Worm (Caenorhabditis elegans) whole organism, L4 larva: ENCODE data around the gene bcmo-1.

Experiments
- Y48G9A.11 ChIP-seq: fragments of 200-800 bp; sonication (Bioruptor generic); IDR thresholded peaks from 2 replicates; pipeline ENCODE4 v1.3.6; 2022; ENCODE audit warnings: missing genetic modification reagents, missing genetic modification characterization, missing compliant biosample characterization
- ZK337.2 ChIP-seq: fragments of 200-800 bp; sonication (Bioruptor generic); IDR thresholded peaks from 2 replicates; pipeline ENCODE4 v1.3.6; 2022; ENCODE audit warnings: missing genetic modification reagents, missing genetic modification characterization, missing compliant biosample characterization
- aha-1 ChIP-seq: fragments of 150-350 bp; peaks from one replicate; lab custom pipeline; 2014; ENCODE audit warnings: missing biosample characterization, missing genetic modification characterization
- ama-1 ChIP-seq: fragments of 150-350 bp; optimal IDR thresholded peaks from 2 replicates; lab custom pipeline; 2014; ENCODE audit warnings: inconsistent platforms, mixed read lengths
- arid-1 ChIP-seq: fragments of 200-800 bp; sonication (Bioruptor generic); conservative IDR thresholded peaks from 2 replicates; pipeline ENCODE4 v1.3.6; 2022; ENCODE audit warnings: missing genetic modification reagents, missing genetic modification characterization, missing compliant biosample characterization
- ceh-28 ChIP-seq: fragments of 150-350 bp; optimal IDR thresholded peaks from 2 replicates; lab custom pipeline; 2014; ENCODE audit warnings: missing biosample characterization, missing genetic modification reagents, missing genetic modification characterization
- ctbp-1 ChIP-seq: fragments of 200-800 bp; sonication (Bioruptor generic); IDR thresholded peaks from 2 replicates; pipeline ENCODE4 v1.3.6; 2022; ENCODE audit warnings: missing genetic modification reagents, missing genetic modification characterization, missing compliant biosample characterization
- daf-16 ChIP-seq, 3 experiments: sonication (generic microtip); optimal IDR thresholded peaks; 2 replicates each; lab custom pipeline; 2016 to 2017; ENCODE audit warnings: missing genetic modification characterization in 3 of 3, missing genetic modification reagents in 3 of 3, mild to moderate bottlenecking in 2 of 3, missing compliant biosample characterization in 2 of 3, missing biosample characterization in 1 of 3, moderate library complexity in 1 of 3
- dmd-6 ChIP-seq: fragments of 200-800 bp; sonication (Bioruptor generic); IDR thresholded peaks from 2 replicates; pipeline ENCODE4 v1.3.6; 2022; ENCODE audit warnings: missing genetic modification reagents, missing genetic modification characterization, missing compliant biosample characterization
- dve-1 ChIP-seq: sonication (generic microtip); optimal IDR thresholded peaks from 2 replicates; lab custom pipeline; 2017; ENCODE audit warnings: antibody characterized with exemption, mild to moderate bottlenecking, missing genetic modification characterization, missing compliant biosample characterization; ENCODE audit not compliant: insufficient read depth
- gei-8 ChIP-seq: fragments of 200-800 bp; sonication (Bioruptor generic); optimal IDR thresholded peaks from 2 replicates; lab custom pipeline; 2018; ENCODE audit warnings: mild to moderate bottlenecking, missing genetic modification characterization, missing compliant biosample characterization
- hif-1 ChIP-seq, 2 experiments: sonication (generic microtip); optimal IDR thresholded peaks; 2 replicates each; lab custom pipeline; 2016 to 2017; ENCODE audit warnings: missing compliant biosample characterization in 2 of 2, missing genetic modification characterization in 2 of 2, missing genetic modification reagents in 2 of 2, missing genotype in 2 of 2, mild to moderate bottlenecking in 1 of 2
- hlh-11 ChIP-seq: fragments of 200-800 bp; sonication (Bioruptor generic); optimal IDR thresholded peaks from 2 replicates; lab custom pipeline; 2018; ENCODE audit warnings: mild to moderate bottlenecking, missing genetic modification characterization, missing compliant biosample characterization
- hlh-30 ChIP-seq: sonication (generic microtip); optimal IDR thresholded peaks from 2 replicates; lab custom pipeline; 2017; ENCODE audit warnings: antibody characterized with exemption, mild to moderate bottlenecking, missing genetic modification characterization, missing compliant biosample characterization; ENCODE audit not compliant: insufficient read depth
- hmg-1.1 ChIP-seq: fragments of 200-800 bp; sonication (Bioruptor generic); IDR thresholded peaks from 2 replicates; pipeline ENCODE4 v1.3.6; 2022; ENCODE audit warnings: missing genetic modification reagents, missing genetic modification characterization, missing compliant biosample characterization
- lin-1 ChIP-seq: fragments of 200-800 bp; sonication (Bioruptor generic); IDR thresholded peaks from 2 replicates; pipeline ENCODE4 v1.3.6; 2022; ENCODE audit warnings: missing genetic modification reagents, missing genetic modification characterization, missing compliant biosample characterization
- lin-13 ChIP-seq: fragments of 150-350 bp; optimal IDR thresholded peaks from 2 replicates; lab custom pipeline; 2014; ENCODE audit warnings: missing biosample characterization, missing genetic modification reagents, missing genetic modification characterization
- lir-3 ChIP-seq: sonication (generic microtip); optimal IDR thresholded peaks from 2 replicates; lab custom pipeline; 2016; ENCODE audit warnings: mild to moderate bottlenecking, missing genetic modification characterization, missing compliant biosample characterization
- mdl-1 ChIP-seq, 2 experiments: fragments of 150-350 bp in 1 of 2; sonication (generic microtip) in 1 of 2; optimal IDR thresholded peaks; 2 replicates each; lab custom pipeline; 2014 to 2017; ENCODE audit warnings: missing biosample characterization in 2 of 2, missing genetic modification characterization in 2 of 2
- mdt-29 ChIP-seq: fragments of 200-800 bp; sonication (Bioruptor generic); IDR thresholded peaks from 2 replicates; pipeline ENCODE4 v1.3.6; 2022; ENCODE audit warnings: missing genetic modification reagents, missing genetic modification characterization, missing compliant biosample characterization
- mes-2 ChIP-seq: sonication (generic microtip); optimal IDR thresholded peaks from 2 replicates; lab custom pipeline; 2016; ENCODE audit warnings: missing genotype, mild to moderate bottlenecking, missing genetic modification characterization, missing compliant biosample characterization; ENCODE audit not compliant: poor library complexity, severe bottlenecking
- mxl-3 ChIP-seq: fragments of 200-800 bp; sonication (Bioruptor generic); optimal IDR thresholded peaks from 2 replicates; lab custom pipeline; 2018; ENCODE audit warnings: mild to moderate bottlenecking, missing genetic modification characterization, missing compliant biosample characterization
- nhr-28 ChIP-seq: fragments of 150-350 bp; optimal IDR thresholded peaks from 2 replicates; lab custom pipeline; 2014; ENCODE audit warnings: missing biosample characterization, missing genetic modification characterization
- nhr-6 ChIP-seq: fragments of 150-350 bp; optimal IDR thresholded peaks from 2 replicates; lab custom pipeline; 2014; ENCODE audit warnings: missing biosample characterization, missing genetic modification characterization
- nhr-76 ChIP-seq: fragments of 150-350 bp; optimal IDR thresholded peaks from 2 replicates; lab custom pipeline; 2014; ENCODE audit warnings: missing biosample characterization, missing genetic modification characterization
- pqm-1 ChIP-seq: sonication (generic microtip); optimal IDR thresholded peaks from 2 replicates; lab custom pipeline; 2017; ENCODE audit warnings: missing biosample characterization, missing genetic modification characterization
- sdz-12 ChIP-seq: fragments of 200-800 bp; sonication (Bioruptor generic); optimal IDR thresholded peaks from 2 replicates; lab custom pipeline; 2018; ENCODE audit warnings: mild to moderate bottlenecking, missing genetic modification characterization, missing compliant biosample characterization
- set-16 ChIP-seq: fragments of 200-800 bp; sonication (Bioruptor generic); IDR thresholded peaks from 2 replicates; pipeline ENCODE4 v1.3.6; 2022; ENCODE audit warnings: missing genetic modification reagents, missing genetic modification characterization, missing compliant biosample characterization
- tra-1 ChIP-seq: fragments of 200-800 bp; sonication (Bioruptor generic); IDR thresholded peaks from 2 replicates; pipeline ENCODE4 v1.3.6; 2022; ENCODE audit warnings: missing genetic modification reagents, missing genetic modification characterization, missing compliant biosample characterization
- unc-39 ChIP-seq: sonication (generic microtip); optimal IDR thresholded peaks from 2 replicates; lab custom pipeline; 2017; ENCODE audit warnings: missing biosample characterization, missing genetic modification characterization
- unc-62 ChIP-seq, 3 experiments: fragments of 150-350 bp in 1 of 3; sonication (generic microtip); optimal IDR thresholded peaks in 2 of 3; peaks in 1 of 3; 1 replicate in 1 of 3; 2 replicates in 2 of 3; lab custom pipeline; 2014 to 2017; ENCODE audit warnings: missing biosample characterization in 3 of 3, missing genetic modification characterization in 3 of 3, missing genetic modification reagents in 3 of 3, missing genotype in 1 of 3
- vab-7 ChIP-seq: fragments of 200-800 bp; sonication (Bioruptor generic); IDR thresholded peaks from 2 replicates; pipeline ENCODE4 v1.3.6; 2022; ENCODE audit warnings: missing genetic modification reagents, missing genetic modification characterization, missing compliant biosample characterization
- zag-1 ChIP-seq: fragments of 150-350 bp; optimal IDR thresholded peaks from 2 replicates; lab custom pipeline; 2014; ENCODE audit warnings: missing biosample characterization, missing genetic modification characterization
- zfp-2 ChIP-seq: sonication (generic microtip); optimal IDR thresholded peaks from 2 replicates; lab custom pipeline; 2016; ENCODE audit warnings: mild to moderate bottlenecking, missing genetic modification characterization, missing compliant biosample characterization

Gene bcmo-1

DNA sequence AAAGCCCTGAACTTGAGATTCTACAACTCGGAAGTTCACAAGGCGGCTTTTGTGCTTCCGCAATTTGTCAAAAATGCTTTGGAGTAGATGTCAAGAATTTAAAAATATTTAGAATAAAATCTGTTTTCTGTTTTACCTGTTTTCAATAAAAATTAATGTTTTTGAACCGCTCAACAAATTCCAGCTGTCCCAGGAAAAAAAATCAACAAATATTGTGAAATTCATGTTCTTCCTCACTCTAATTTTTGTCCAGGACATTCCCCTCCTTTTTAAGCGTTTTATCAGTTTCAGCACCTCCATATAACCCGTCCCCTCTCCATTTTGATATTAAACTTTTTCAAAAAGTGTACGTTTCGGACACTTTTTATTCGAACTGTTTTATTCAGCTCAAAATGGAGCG lies 19.8 kb upstream of the bcmo-1 start, which contains the start of gene Y46G5A.20:
Y46G5A.20 (plus strand) TSS at position 301 of the 400 bp plus-strand sequence.
- TF ChIP-seq pqm-1 (tag; lab: Kevin White, UChicago): peak; percentile 15
- TF ChIP-seq ZK337.2 (GFP tag; lab: Robert Waterston, UW): no peak
- TF ChIP-seq lin-13: no peak
- no peak for TF ChIP-seq mdt-29
- TF ChIP-seq arid-1 (GFP tag; lab: Robert Waterston, UW): no peak
- no peak for TF ChIP-seq set-16 (GFP tag; lab: Robert Waterston, UW)
- no peak for TF ChIP-seq unc-39 (tag; lab: Kevin White, UChicago)
- TF ChIP-seq hlh-30 (tag; lab: Kevin White, UChicago): no peak
- TF ChIP-seq ama-1 (lab: Kevin White, UChicago): no peak
- TF ChIP-seq ceh-28 (tag; lab: Kevin White, UChicago): no peak
- no peak for TF ChIP-seq daf-16 (GFP tag; optimal IDR thresholded peaks at IDR 0.05; lab: Kevin White, UChicago)
- peak; percentile 52 for TF ChIP-seq daf-16 (tag; optimal IDR thresholded peaks at IDR 0.05; lab: Kevin White, UChicago)
- no peak for TF ChIP-seq hmg-1.1 (GFP tag; lab: Robert Waterston, UW)

DNA sequence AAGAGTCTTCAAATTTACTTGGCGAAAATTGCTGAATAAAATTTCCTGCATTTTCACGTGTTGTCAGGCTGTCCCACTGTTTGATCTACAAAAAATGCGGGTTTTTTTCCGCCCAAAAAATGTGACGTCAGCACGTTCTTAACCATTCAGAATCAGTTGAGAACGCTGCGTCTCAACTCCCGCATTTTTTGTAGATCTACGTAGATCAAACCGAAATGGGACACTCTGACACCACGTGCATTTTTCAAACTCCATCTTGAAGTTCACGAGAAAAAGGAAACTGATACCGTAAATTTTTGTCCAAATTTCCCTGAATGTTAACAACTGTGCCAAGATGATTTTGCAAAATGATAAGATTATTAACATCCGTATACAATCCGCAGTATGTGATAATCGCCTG lies 17.2 kb upstream of the bcmo-1 start:
- TF ChIP-seq hif-1 (tag; optimal IDR thresholded peaks at IDR 0.05; lab: Kevin White, UChicago) (no peak), ctbp-1 (GFP tag; lab: Robert Waterston, UW) (no peak), aha-1 (tag; lab: Kevin White, UChicago) (peak; percentile 95), tra-1 (GFP tag; lab: Robert Waterston, UW) (no peak)

DNA sequence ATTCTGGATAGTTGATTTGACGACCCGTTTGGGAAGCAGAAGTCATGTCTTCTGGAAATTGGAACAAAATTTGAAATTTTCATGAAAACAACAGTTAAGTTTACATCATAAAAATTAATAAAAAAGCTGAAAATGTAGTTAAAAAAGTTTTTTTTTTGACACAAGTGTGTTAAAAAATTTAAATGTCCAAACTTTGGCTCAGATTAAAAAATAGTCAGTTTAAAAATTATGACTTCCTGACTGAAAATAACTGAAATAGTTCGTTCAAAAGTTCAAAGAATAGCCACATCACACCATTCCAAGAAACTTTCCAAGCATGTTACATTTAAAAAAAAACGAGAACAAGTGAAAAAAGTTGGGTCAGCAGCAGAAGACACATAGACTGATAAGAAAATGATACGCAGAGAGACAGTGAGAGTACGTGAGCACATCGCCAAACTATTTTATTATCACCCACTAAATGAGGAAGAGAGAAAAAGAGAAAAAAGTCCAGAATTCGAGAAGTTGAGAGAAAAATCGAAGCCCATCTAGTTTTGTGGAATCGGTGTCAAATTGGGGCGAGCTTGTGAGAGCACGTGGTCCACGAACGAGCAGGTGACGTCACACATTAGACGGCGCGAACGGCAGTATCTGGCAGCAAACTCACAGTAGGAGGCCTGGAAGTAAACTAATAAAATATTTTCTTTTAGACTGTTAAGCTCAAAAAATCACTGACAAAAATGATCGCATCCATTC lies 13.9 kb upstream of the bcmo-1 start, which contains the start of gene acl-7:
acl-7 (minus strand) TSS at position 51 of the 735 bp plus-strand sequence.
- TF ChIP-seq hlh-30 (tag; lab: Kevin White, UChicago): peak; percentile 41
- no peak for TF ChIP-seq zfp-2 (tag; lab: Kevin White, UChicago)
- TF ChIP-seq pqm-1 (tag; lab: Kevin White, UChicago): peak; percentile 82
- no peak for TF ChIP-seq hmg-1.1 (GFP tag; lab: Robert Waterston, UW)
- no peak for TF ChIP-seq daf-16 (GFP tag; optimal IDR thresholded peaks at IDR 0.05; lab: Kevin White, UChicago)
- TF ChIP-seq daf-16 (tag; optimal IDR thresholded peaks at IDR 0.05; lab: Kevin White, UChicago): peak; percentile 52
- TF ChIP-seq mxl-3 (GFP tag; lab: Kevin White, UChicago): no peak
- peak; percentile 43 for TF ChIP-seq nhr-28 (tag; lab: Kevin White, UChicago)
- TF ChIP-seq vab-7 (GFP tag; lab: Robert Waterston, UW): no peak
- TF ChIP-seq dmd-6 (GFP tag; lab: Robert Waterston, UW): peak; percentile 46; the same call in 1 of the 2 replicates
- peak; percentile 92 for TF ChIP-seq mdt-29
- no peak for TF ChIP-seq nhr-76 (tag; lab: Kevin White, UChicago)
- no peak for TF ChIP-seq nhr-6
- no peak for TF ChIP-seq gei-8 (GFP tag; lab: Kevin White, UChicago)
- TF ChIP-seq mdl-1 (tag; optimal IDR thresholded peaks at IDR 0.05; lab: Kevin White, UChicago): peak in 1 of 2 experiments; percentile 10
- peak; percentile 55 for TF ChIP-seq dve-1
- TF ChIP-seq ama-1 (lab: Kevin White, UChicago): no peak
- TF ChIP-seq lin-1 (GFP tag; lab: Robert Waterston, UW): no peak
- peak; percentile 40 for TF ChIP-seq hlh-11 (tag; lab: Kevin White, UChicago)

DNA sequence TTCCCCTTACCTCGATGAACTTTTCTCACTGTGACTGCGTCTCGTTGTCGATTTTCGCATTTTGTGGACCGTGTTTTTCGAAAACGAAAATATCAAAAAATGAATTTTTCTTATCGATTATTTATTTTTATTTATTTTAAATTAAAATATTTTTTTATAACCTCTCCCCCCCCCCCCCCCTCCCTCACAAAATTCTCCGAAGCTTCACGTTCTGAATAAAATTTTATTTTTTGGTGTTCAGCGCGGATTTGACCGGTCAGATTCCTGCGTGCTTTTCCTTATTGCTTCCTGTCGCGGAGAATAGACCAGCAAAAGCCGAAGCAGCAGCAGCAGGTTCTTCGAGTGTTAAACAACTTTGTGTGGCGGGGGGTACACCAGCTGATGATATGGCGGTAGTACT lies 12.0 kb upstream of the bcmo-1 start, which contains the start of gene Y46G5A.22:
Y46G5A.22 (minus strand) TSS at position 101 of the 400 bp plus-strand sequence.
- TF ChIP-seq zag-1 (tag; lab: Kevin White, UChicago): no peak
- TF ChIP-seq unc-62 (GFP tag; optimal IDR thresholded peaks at IDR 0.05 in 1 of 2; lab: Kevin White, UChicago): peak in 1 of 2 experiments; percentile 72
- no peak for TF ChIP-seq unc-62 (tag; optimal IDR thresholded peaks at IDR 0.05; lab: Kevin White, UChicago)
- TF ChIP-seq sdz-12: no peak
- no peak for TF ChIP-seq Y48G9A.11 (GFP tag; lab: Robert Waterston, UW)
- TF ChIP-seq dmd-6 (GFP tag; lab: Robert Waterston, UW): no peak
- no peak for TF ChIP-seq mes-2 (tag; lab: Kevin White, UChicago)
- peak; percentile 15 for TF ChIP-seq hlh-30 (tag; lab: Kevin White, UChicago)
- TF ChIP-seq lir-3: no peak
